Fruit fly (Drosophila melanogaster) whole organism, embryonic: ENCODE results near the gene Adh.

Experiments
- CG16779 ChIP-seq: fragments of 200-800 bp; sonication (Bioruptor generic); IDR thresholded peaks from 2 replicates; pipeline ENCODE4 v1.3.6; 2022; ENCODE audit warnings: missing biosample characterization, missing genetic modification characterization
- CG31441 ChIP-seq: fragments of 200-800 bp; sonication (Bioruptor generic); IDR thresholded peaks from 2 replicates; pipeline ENCODE4 v1.3.6; 2022; ENCODE audit warnings: missing biosample characterization, missing genetic modification characterization
- CG6683 ChIP-seq: fragments of 200-800 bp; sonication (Bioruptor generic); optimal IDR thresholded peaks from 2 replicates; lab custom pipeline; 2017; ENCODE audit warnings: missing biosample characterization, mild to moderate bottlenecking, missing genetic modification characterization, missing genetic modification reagents
- Dip2 ChIP-seq: fragments of 200-800 bp; sonication (Bioruptor generic); IDR thresholded peaks from 2 replicates; pipeline ENCODE4 v1.3.6; 2022; ENCODE audit warnings: missing biosample characterization, missing genetic modification characterization
- HmgZ ChIP-seq: fragments of 200-800 bp; sonication (Bioruptor generic); optimal IDR thresholded peaks from 2 replicates; lab custom pipeline; 2018; ENCODE audit warnings: missing biosample characterization, mild to moderate bottlenecking, missing genetic modification characterization
- PHDP ChIP-seq: fragments of 200-800 bp; sonication (Bioruptor generic); optimal IDR thresholded peaks from 3 replicates; lab custom pipeline; 2018; ENCODE audit warnings: missing biosample characterization, mild to moderate bottlenecking, missing genetic modification characterization, moderate library complexity
- Ravus ChIP-seq: fragments of 200-800 bp; sonication (Bioruptor generic); IDR thresholded peaks from 2 replicates; pipeline ENCODE4 v1.3.6; 2022; ENCODE audit warnings: missing biosample characterization, missing genetic modification characterization
- Spps ChIP-seq: fragments of 200-800 bp; sonication (Bioruptor generic); optimal IDR thresholded peaks from 2 replicates; lab custom pipeline; 2018; ENCODE audit warnings: missing biosample characterization, mild to moderate bottlenecking, missing genetic modification characterization
- bab2 ChIP-seq: fragments of 200-800 bp; sonication (Bioruptor generic); optimal IDR thresholded peaks from 2 replicates; lab custom pipeline; 2016; ENCODE audit warnings: missing biosample characterization, missing genetic modification characterization
- pan ChIP-seq, 4 experiments: fragments of >200 bp in 3 of 4; fragments of 200-800 bp in 1 of 4; sonication (Bioruptor generic) in 1 of 4; optimal IDR thresholded peaks in 3 of 4; IDR thresholded peaks in 1 of 4; 2 replicates each; pipeline versions ENCODE4 v1.3.6 to Lab custom; 2017 to 2022; ENCODE audit warnings: missing biosample characterization in 2 of 4, missing genetic modification characterization in 2 of 4, mixed read lengths in 1 of 4
- sug ChIP-seq: fragments of 200-800 bp; optimal IDR thresholded peaks from 2 replicates; lab custom pipeline; 2019; ENCODE audit warnings: missing biosample characterization, mild to moderate bottlenecking, missing genetic modification characterization, moderate library complexity
- tin ChIP-seq: fragments of 200-800 bp; sonication (Bioruptor generic); optimal IDR thresholded peaks from 3 replicates; lab custom pipeline; 2016; ENCODE audit warnings: missing biosample characterization, missing genetic modification characterization
- unpg ChIP-seq: fragments of 200-800 bp; sonication (Bioruptor generic); optimal IDR thresholded peaks from 3 replicates; lab custom pipeline; 2018; ENCODE audit warnings: missing biosample characterization, mild to moderate bottlenecking, missing genetic modification characterization, moderate library complexity

- no peak for TF ChIP-seq unpg (GFP tag; lab: Kevin White, UChicago)
- TF ChIP-seq Spps (tag; lab: Kevin White, UChicago), result no peak
- TF ChIP-seq sug (tag; lab: Kevin White, UChicago), result no peak
- TF ChIP-seq CG16779, result no peak
- no peak for TF ChIP-seq Dip2 (GFP tag; lab: Robert Waterston, UW)
- TF ChIP-seq HmgZ (tag; lab: Kevin White, UChicago), result no peak
- TF ChIP-seq pan (optimal IDR thresholded peaks at IDR 0.05; lab: Kevin White, UChicago), result no peak
- no peak for TF ChIP-seq pan (GFP tag; optimal IDR thresholded peaks at IDR 0.05 in 1 of 2, IDR thresholded peaks at IDR 0.05 in 1 of 2)
- no peak for TF ChIP-seq bab2 (GFP tag; lab: Kevin White, UChicago)
- TF ChIP-seq Ravus, result no peak
- TF ChIP-seq CG6683 (GFP tag; lab: Kevin White, UChicago), result no peak
- no peak for TF ChIP-seq CG31441 (GFP tag; lab: Robert Waterston, UW)
- TF ChIP-seq PHDP, result no peak
- no peak for TF ChIP-seq tin (GFP tag; lab: Kevin White, UChicago)
Observed at dm6 chr2L:14654952-14655351, 39.6 kb downstream of the Adh start.
